Fruit fly (Drosophila melanogaster) whole organism, embryonic: Measurements from ENCODE around the gene CG6878.

ENCODE experiments used
- Antp ChIP-seq: fragments of 200-800 bp; sonication (Bioruptor generic); optimal IDR thresholded peaks from 3 replicates; lab custom pipeline; 2016; ENCODE audit warnings: missing biosample characterization, missing genetic modification characterization
- CG10366 ChIP-seq: fragments of 200-800 bp; sonication (Bioruptor generic); IDR thresholded peaks from 2 replicates; pipeline ENCODE4 v1.3.6; 2022; ENCODE audit warnings: missing biosample characterization, missing genetic modification characterization
- CG10462 ChIP-seq: fragments of 200-800 bp; sonication (Bioruptor generic); optimal IDR thresholded peaks from 2 replicates; lab custom pipeline; 2016; ENCODE audit warnings: missing biosample characterization, missing genetic modification characterization
- CG11247 ChIP-seq: fragments of 200-800 bp; sonication (Bioruptor generic); IDR thresholded peaks from 2 replicates; pipeline ENCODE4 v1.3.6; 2022; ENCODE audit warnings: missing biosample characterization, missing genetic modification characterization
- CG11560 ChIP-seq: fragments of 200-800 bp; sonication (Bioruptor generic); IDR thresholded peaks from 3 replicates; pipeline ENCODE4 v1.3.6; 2022; ENCODE audit warnings: missing biosample characterization, missing genetic modification characterization
- CG11696 ChIP-seq: fragments of 200-800 bp; sonication (Bioruptor generic); IDR thresholded peaks from 2 replicates; pipeline ENCODE4 v1.3.6; 2022; ENCODE audit warnings: missing biosample characterization, missing genetic modification characterization
- CG13624 ChIP-seq: fragments of 200-800 bp; sonication (Bioruptor generic); optimal IDR thresholded peaks from 2 replicates; lab custom pipeline; 2016; ENCODE audit warnings: missing biosample characterization, missing genetic modification characterization
- CG14965 ChIP-seq: fragments of 200-800 bp; sonication (Bioruptor generic); optimal IDR thresholded peaks from 2 replicates; lab custom pipeline; 2016; ENCODE audit warnings: missing biosample characterization, missing genetic modification characterization, borderline replicate concordance
- CG15073 ChIP-seq: fragments of 200-800 bp; sonication (Bioruptor generic); optimal IDR thresholded peaks from 2 replicates; lab custom pipeline; 2016; ENCODE audit warnings: missing biosample characterization, missing genetic modification characterization
- CG1603 ChIP-seq: fragments of 200-800 bp; sonication (Bioruptor generic); optimal IDR thresholded peaks from 2 replicates; lab custom pipeline; 2019; ENCODE audit warnings: missing biosample characterization, mild to moderate bottlenecking, missing genetic modification characterization, moderate library complexity
- CG17186 ChIP-seq: fragments of 200-800 bp; sonication (Bioruptor generic); optimal IDR thresholded peaks from 3 replicates; lab custom pipeline; 2017; ENCODE audit warnings: missing biosample characterization, missing genetic modification reagents, missing genetic modification characterization
- CG17359 ChIP-seq: fragments of 200-800 bp; sonication (Bioruptor generic); optimal IDR thresholded peaks from 3 replicates; lab custom pipeline; 2018; ENCODE audit warnings: missing biosample characterization, mild to moderate bottlenecking, missing genetic modification characterization, moderate library complexity
- CG18764 ChIP-seq: fragments of 200-800 bp; sonication (Bioruptor generic); optimal IDR thresholded peaks from 3 replicates; lab custom pipeline; 2016; ENCODE audit warnings: missing biosample characterization, missing genetic modification characterization
- CG2875 ChIP-seq: fragments of 200-800 bp; sonication (Bioruptor generic); optimal IDR thresholded peaks from 2 replicates; lab custom pipeline; 2017; ENCODE audit warnings: missing biosample characterization, mild to moderate bottlenecking, missing genetic modification characterization, missing genetic modification reagents
- CG33557 ChIP-seq: fragments of 200-800 bp; sonication (Bioruptor generic); optimal IDR thresholded peaks from 2 replicates; lab custom pipeline; 2019; ENCODE audit warnings: missing biosample characterization, mild to moderate bottlenecking, missing genetic modification characterization, moderate library complexity
- CG3407 ChIP-seq: fragments of 200-800 bp; sonication (Bioruptor generic); optimal IDR thresholded peaks from 2 replicates; lab custom pipeline; 2018; ENCODE audit warnings: missing biosample characterization, mild to moderate bottlenecking, missing genetic modification characterization
- CG42726 ChIP-seq: fragments of 200-800 bp; sonication (Bioruptor generic); IDR thresholded peaks from 2 replicates; pipeline ENCODE4 v1.3.6; 2022; ENCODE audit warnings: missing biosample characterization, missing genetic modification characterization; ENCODE audit not compliant: partially characterized antibody
- CG6175 ChIP-seq: fragments of 200-800 bp; sonication (Bioruptor generic); IDR thresholded peaks from 3 replicates; pipeline ENCODE4 v1.3.6; 2022; ENCODE audit warnings: missing biosample characterization, missing genetic modification characterization
- CG6683 ChIP-seq: fragments of 200-800 bp; sonication (Bioruptor generic); optimal IDR thresholded peaks from 2 replicates; lab custom pipeline; 2017; ENCODE audit warnings: missing biosample characterization, mild to moderate bottlenecking, missing genetic modification characterization, missing genetic modification reagents
- CG7928 ChIP-seq: fragments of 200-800 bp; sonication (Bioruptor generic); optimal IDR thresholded peaks from 2 replicates; lab custom pipeline; 2017; ENCODE audit warnings: missing biosample characterization, mild to moderate bottlenecking, missing genetic modification characterization
- CG8089 ChIP-seq: fragments of 200-800 bp; sonication (Bioruptor generic); optimal IDR thresholded peaks from 3 replicates; lab custom pipeline; 2016; ENCODE audit warnings: missing biosample characterization, missing genetic modification characterization
- CG8281 ChIP-seq: fragments of 200-800 bp; sonication (Bioruptor generic); optimal IDR thresholded peaks from 2 replicates; lab custom pipeline; 2018; ENCODE audit warnings: missing biosample characterization, mild to moderate bottlenecking, missing genetic modification characterization, moderate library complexity
- CG8290 ChIP-seq, 3 experiments: fragments of 200-800 bp; sonication (Bioruptor generic); optimal IDR thresholded peaks; 2 replicates each; lab custom pipeline; 2016 to 2019; ENCODE audit warnings: missing biosample characterization in 3 of 3, missing genetic modification characterization in 3 of 3, mild to moderate bottlenecking in 2 of 3, moderate library complexity in 1 of 3
- CG9215 ChIP-seq: fragments of 200-800 bp; sonication (Bioruptor generic); IDR thresholded peaks from 2 replicates; pipeline ENCODE4 v1.3.6; 2022; ENCODE audit warnings: missing biosample characterization, missing genetic modification characterization
- CHES-1-like ChIP-seq: fragments of 200-800 bp; sonication (Bioruptor generic); optimal IDR thresholded peaks from 2 replicates; lab custom pipeline; 2016; ENCODE audit warnings: missing biosample characterization, missing genetic modification characterization
- Camta ChIP-seq: fragments of 200-800 bp; sonication (Bioruptor generic); optimal IDR thresholded peaks from 2 replicates; lab custom pipeline; 2016; ENCODE audit warnings: missing biosample characterization, missing genetic modification characterization
- Chrac-16 ChIP-seq: fragments of 200-800 bp; sonication (Bioruptor generic); optimal IDR thresholded peaks from 3 replicates; lab custom pipeline; 2016; ENCODE audit warnings: missing biosample characterization, missing genetic modification characterization
- Dad ChIP-seq: fragments of 200-800 bp; sonication (Bioruptor generic); optimal IDR thresholded peaks from 3 replicates; lab custom pipeline; 2016; ENCODE audit warnings: missing biosample characterization, missing genetic modification characterization
- Doc3 ChIP-seq: fragments of 200-800 bp; sonication (Bioruptor generic); IDR thresholded peaks from 3 replicates; pipeline ENCODE4 v1.3.6; 2022; ENCODE audit warnings: missing biosample characterization, missing genetic modification characterization; ENCODE audit not compliant: partially characterized antibody
- Ets97D ChIP-seq: fragments of 200-800 bp; sonication (Bioruptor generic); optimal IDR thresholded peaks from 3 replicates; lab custom pipeline; 2016; ENCODE audit warnings: missing biosample characterization, missing genetic modification characterization
- HLH54F ChIP-seq: fragments of 200-800 bp; sonication (Bioruptor generic); optimal IDR thresholded peaks from 3 replicates; lab custom pipeline; 2016; ENCODE audit warnings: missing biosample characterization, missing genetic modification characterization
- Hand ChIP-seq: fragments of 200-800 bp; sonication (Bioruptor generic); optimal IDR thresholded peaks from 2 replicates; lab custom pipeline; 2017; ENCODE audit warnings: mild to moderate bottlenecking, missing biosample characterization, missing genetic modification reagents, missing genetic modification characterization
- HmgZ ChIP-seq: fragments of 200-800 bp; sonication (Bioruptor generic); optimal IDR thresholded peaks from 2 replicates; lab custom pipeline; 2018; ENCODE audit warnings: missing biosample characterization, mild to moderate bottlenecking, missing genetic modification characterization
- Hsf ChIP-seq: fragments of 200-800 bp; sonication (Bioruptor generic); optimal IDR thresholded peaks from 3 replicates; lab custom pipeline; 2016; ENCODE audit warnings: missing biosample characterization, missing genetic modification characterization
- Lpt ChIP-seq: fragments of >200 bp; optimal IDR thresholded peaks from 2 replicates; lab custom pipeline; 2018; ENCODE audit warnings: missing biosample characterization, missing genetic modification characterization
- Mrtf ChIP-seq: fragments of 200-800 bp; sonication (Bioruptor generic); IDR thresholded peaks from 3 replicates; pipeline ENCODE4 v1.3.6; 2022; ENCODE audit warnings: missing biosample characterization, missing genetic modification characterization
- Ptx1 ChIP-seq: fragments of 200-800 bp; sonication (Bioruptor generic); IDR thresholded peaks from 2 replicates; pipeline ENCODE4 v1.3.6; 2022; ENCODE audit warnings: missing biosample characterization, missing genetic modification characterization
- Sry-β ChIP-seq: fragments of 200-800 bp; sonication (Bioruptor generic); optimal IDR thresholded peaks from 2 replicates; lab custom pipeline; 2018; ENCODE audit warnings: missing biosample characterization, mild to moderate bottlenecking, missing genetic modification characterization, moderate library complexity
- ac ChIP-seq: fragments of 200-800 bp; sonication (Bioruptor generic); optimal IDR thresholded peaks from 3 replicates; lab custom pipeline; 2017; ENCODE audit warnings: missing biosample characterization, mild to moderate bottlenecking, missing genetic modification characterization
- aop ChIP-seq: fragments of 200-800 bp; sonication (Bioruptor generic); IDR thresholded peaks from 2 replicates; pipeline ENCODE4 v1.3.6; 2022; ENCODE audit warnings: missing biosample characterization, missing genetic modification characterization
- ash1 ChIP-seq: fragments of 200-800 bp; sonication (Bioruptor generic); optimal IDR thresholded peaks from 2 replicates; lab custom pipeline; 2018; ENCODE audit warnings: missing biosample characterization, mild to moderate bottlenecking, missing genetic modification characterization
- chm ChIP-seq: fragments of 200-800 bp; sonication (Bioruptor generic); IDR thresholded peaks from 2 replicates; pipeline ENCODE4 v1.3.6; 2022; ENCODE audit warnings: missing biosample characterization, missing genetic modification characterization
- ewg ChIP-seq: fragments of 200-800 bp; sonication (Bioruptor generic); optimal IDR thresholded peaks from 3 replicates; lab custom pipeline; 2017; ENCODE audit warnings: mild to moderate bottlenecking, missing biosample characterization, missing genetic modification reagents, missing genetic modification characterization
- fu2 ChIP-seq: fragments of 200-800 bp; sonication (Bioruptor generic); optimal IDR thresholded peaks from 2 replicates; lab custom pipeline; 2016; ENCODE audit warnings: missing biosample characterization, missing genetic modification characterization
- gro ChIP-seq: fragments of 200-800 bp; sonication (Bioruptor generic); optimal IDR thresholded peaks from 2 replicates; lab custom pipeline; 2016; ENCODE audit warnings: missing biosample characterization, missing genetic modification characterization
- gsb ChIP-seq: fragments of 200-800 bp; sonication (Bioruptor generic); IDR thresholded peaks from 2 replicates; pipeline ENCODE4 v1.3.6; 2022; ENCODE audit warnings: missing biosample characterization, missing genetic modification characterization
- hth ChIP-seq: fragments of >200 bp; optimal IDR thresholded peaks from 2 replicates; lab custom pipeline; 2017; ENCODE audit warnings: inconsistent platforms
- nerfin-2 ChIP-seq: fragments of 200-800 bp; sonication (Bioruptor generic); IDR thresholded peaks from 2 replicates; pipeline ENCODE4 v1.3.6; 2022; ENCODE audit warnings: missing biosample characterization, missing genetic modification characterization; ENCODE audit not compliant: partially characterized antibody
- pros ChIP-seq: fragments of 200-800 bp; sonication (Bioruptor generic); optimal IDR thresholded peaks from 3 replicates; lab custom pipeline; 2019; ENCODE audit warnings: missing biosample characterization, mild to moderate bottlenecking, missing genetic modification characterization, moderate library complexity
- rib ChIP-seq: fragments of 200-800 bp; sonication (Bioruptor generic); IDR thresholded peaks from 2 replicates; pipeline ENCODE4 v1.3.6; 2022; ENCODE audit warnings: missing biosample characterization, missing genetic modification characterization
- row ChIP-seq: fragments of 200-800 bp; sonication (Bioruptor generic); IDR thresholded peaks from 3 replicates; pipeline ENCODE4 v1.3.6; 2022; ENCODE audit warnings: missing biosample characterization, missing genetic modification characterization
- z ChIP-seq: fragments of 200-800 bp; sonication (Bioruptor generic); IDR thresholded peaks from 3 replicates; pipeline ENCODE4 v1.3.6; 2022; ENCODE audit warnings: missing biosample characterization, missing genetic modification characterization

Gene CG6878

dm6 chr3L:15163414-15163813 lies 1.8 kb downstream of the CG6878 start, which contains the start of gene CG7011 (continued):
- TF ChIP-seq Mrtf (GFP tag; lab: Robert Waterston, UW) (no peak), HmgZ (tag; lab: Kevin White, UChicago) (peak; percentile 30), row (GFP tag; lab: Robert Waterston, UW) (no peak), Chrac-16 (GFP tag; lab: Kevin White, UChicago) (no peak), CG33557 (GFP tag; lab: Kevin White, UChicago) (no peak), Ets97D (no peak), CG6175 (GFP tag; lab: Robert Waterston, UW) (no peak), CG11247 (no peak), Doc3 (GFP tag; lab: Robert Waterston, UW) (0 out of 3 replicates have a peak, but pooled peaks have one; percentile 40), Hand (GFP tag; lab: Kevin White, UChicago) (no peak), CG3407 (GFP tag; lab: Kevin White, UChicago) (no peak), CG10462 (GFP tag; lab: Kevin White, UChicago) (no peak), CG18764 (GFP tag; lab: Kevin White, UChicago) (no peak), ac (GFP tag; lab: Kevin White, UChicago) (no peak), CG1603 (peak; percentile 30), CG2875 (GFP tag; lab: Kevin White, UChicago) (no peak), CG11560 (tag; lab: Robert Waterston, UW) (no peak), Camta (GFP tag; lab: Kevin White, UChicago) (no peak), CG42726 (GFP tag; lab: Robert Waterston, UW) (no peak), hth (no peak), rib (GFP tag; lab: Robert Waterston, UW) (no peak), CG10366 (GFP tag; lab: Robert Waterston, UW) (no peak), nerfin-2 (GFP tag; lab: Robert Waterston, UW) (no peak), Ptx1 (GFP tag; lab: Robert Waterston, UW) (no peak), CG7928 (GFP tag; lab: Kevin White, UChicago) (no peak), gro (peak; percentile 2), CG14965 (GFP tag; lab: Kevin White, UChicago) (no peak), fu2 (GFP tag; lab: Kevin White, UChicago) (no peak), Lpt (no peak), aop (no peak)

dm6 chr3L:15169010-15169409 lies 7.4 kb downstream of the CG6878 start:
- no peak for TF ChIP-seq HLH54F (GFP tag; lab: Kevin White, UChicago)
- no peak for TF ChIP-seq CG17186 (GFP tag; lab: Kevin White, UChicago)
- no peak for TF ChIP-seq chm (GFP tag; lab: Robert Waterston, UW)
- peak; percentile 14; the same call in 1 of the 2 replicates for TF ChIP-seq CG9215 (GFP tag; lab: Robert Waterston, UW)
- 0 out of 3 replicates have a peak, but pooled peaks have one; percentile 37 for TF ChIP-seq z (GFP tag; lab: Robert Waterston, UW)
- TF ChIP-seq Ets97D: no peak
- no peak for TF ChIP-seq CG6683
- TF ChIP-seq ewg (GFP tag; lab: Kevin White, UChicago): no peak
- peak; percentile 90 for TF ChIP-seq CG8281 (tag; lab: Kevin White, UChicago)
- TF ChIP-seq Dad (GFP tag; lab: Kevin White, UChicago): no peak
- TF ChIP-seq CHES-1-like: no peak
- no peak for TF ChIP-seq CG17359
- TF ChIP-seq CG11696 (GFP tag; lab: Robert Waterston, UW): no peak
- no peak for TF ChIP-seq Hsf (GFP tag; lab: Kevin White, UChicago)
- no peak for TF ChIP-seq ash1 (GFP tag; lab: Kevin White, UChicago)
- no peak for TF ChIP-seq Sry-β (GFP tag; lab: Kevin White, UChicago)
- TF ChIP-seq CG13624 (GFP tag; lab: Kevin White, UChicago): no peak
- TF ChIP-seq CG8089 (GFP tag; lab: Kevin White, UChicago): no peak
- TF ChIP-seq CG15073 (GFP tag; lab: Kevin White, UChicago): no peak
- TF ChIP-seq Antp (GFP tag; lab: Kevin White, UChicago): no peak
- TF ChIP-seq gsb: no peak
- TF ChIP-seq CG8290 (GFP tag; optimal IDR thresholded peaks at IDR 0.05; lab: Kevin White, UChicago): no peak
- no peak for TF ChIP-seq CG8290 (tag; optimal IDR thresholded peaks at IDR 0.05; lab: Kevin White, UChicago)
- TF ChIP-seq pros (GFP tag; lab: Kevin White, UChicago): no peak
